Worm (Caenorhabditis elegans) whole organism, young adult: ENCODE measurements around the gene F44E5.1.

ENCODE experiments used
- B0035.1 ChIP-seq: sonication (generic microtip); optimal IDR thresholded peaks from 2 replicates; lab custom pipeline; 2016; ENCODE audit warnings: missing genetic modification characterization, mild to moderate bottlenecking, missing compliant biosample characterization, missing genotype, missing genetic modification reagents
- F57C9.4 ChIP-seq: sonication (generic microtip); optimal IDR thresholded peaks from 2 replicates; lab custom pipeline; 2017; ENCODE audit warnings: mild to moderate bottlenecking, missing genetic modification characterization, missing compliant biosample characterization
- K12H6.12 ChIP-seq: fragments of 200-800 bp; sonication (Bioruptor generic); optimal IDR thresholded peaks from 2 replicates; lab custom pipeline; 2018; ENCODE audit warnings: mild to moderate bottlenecking, missing genetic modification characterization, missing compliant biosample characterization
- T07F8.4 ChIP-seq: sonication (generic microtip); optimal IDR thresholded peaks from 2 replicates; lab custom pipeline; 2016; ENCODE audit warnings: mild to moderate bottlenecking, missing genetic modification characterization, moderate library complexity, missing compliant biosample characterization
- Y53G8AR.9 ChIP-seq: fragments of 200-800 bp; sonication (Bioruptor generic); conservative IDR thresholded peaks from 2 replicates; pipeline ENCODE4 v1.3.6; 2022; ENCODE audit warnings: missing genetic modification reagents, missing genetic modification characterization, missing compliant biosample characterization
- Y56A3A.18 ChIP-seq: fragments of 200-800 bp; sonication (Bioruptor generic); IDR thresholded peaks from 2 replicates; pipeline ENCODE4 v1.3.6; 2022; ENCODE audit warnings: missing genetic modification reagents, missing genetic modification characterization, missing compliant biosample characterization
- Y95B8A.8 ChIP-seq: fragments of 200-800 bp; sonication (Bioruptor generic); IDR thresholded peaks from 2 replicates; pipeline ENCODE4 v1.3.6; 2022; ENCODE audit warnings: missing genetic modification reagents, missing genetic modification characterization, missing compliant biosample characterization
- ama-1 ChIP-seq, 3 experiments: fragments of 150-350 bp in 1 of 3; sonication (generic microtip) in 2 of 3; optimal IDR thresholded peaks; 2 replicates each; lab custom pipeline; 2014 to 2018; ENCODE audit warnings: missing biosample characterization in 2 of 3, missing genetic modification characterization in 2 of 3, missing genetic modification reagents in 2 of 3
- aptf-2 ChIP-seq: fragments of 200-800 bp; sonication (Bioruptor generic); conservative IDR thresholded peaks from 2 replicates; pipeline ENCODE4 v1.3.6; 2022; ENCODE audit warnings: missing genetic modification reagents, missing genetic modification characterization, missing compliant biosample characterization
- atf-7 ChIP-seq: sonication (generic microtip); optimal IDR thresholded peaks from 2 replicates; lab custom pipeline; 2017; ENCODE audit warnings: mild to moderate bottlenecking, missing genetic modification characterization, missing compliant biosample characterization
- athp-1 ChIP-seq: sonication (generic microtip); optimal IDR thresholded peaks from 2 replicates; lab custom pipeline; 2017; ENCODE audit warnings: mild to moderate bottlenecking, missing genetic modification characterization, missing compliant biosample characterization
- attf-6 ChIP-seq: fragments of 200-800 bp; sonication (Bioruptor generic); IDR thresholded peaks from 2 replicates; pipeline ENCODE4 v1.3.6; 2022; ENCODE audit warnings: missing genetic modification reagents, missing genetic modification characterization, missing compliant biosample characterization
- bed-1 ChIP-seq: fragments of 200-800 bp; sonication (Bioruptor generic); IDR thresholded peaks from 2 replicates; pipeline ENCODE4 v1.3.6; 2022; ENCODE audit warnings: missing genetic modification reagents, missing genetic modification characterization, missing compliant biosample characterization
- cebp-2 ChIP-seq: fragments of 200-800 bp; sonication (Bioruptor generic); IDR thresholded peaks from 2 replicates; pipeline ENCODE4 v1.3.6; 2022; ENCODE audit warnings: missing genetic modification characterization, missing compliant biosample characterization
- chd-7 ChIP-seq: sonication (generic microtip); optimal IDR thresholded peaks from 2 replicates; lab custom pipeline; 2016; ENCODE audit warnings: mild to moderate bottlenecking, missing genetic modification characterization, moderate library complexity, missing compliant biosample characterization
- dpff-1 ChIP-seq: sonication (generic microtip); optimal IDR thresholded peaks from 2 replicates; lab custom pipeline; 2017; ENCODE audit warnings: mild to moderate bottlenecking, missing genetic modification characterization, missing compliant biosample characterization
- dpl-1 ChIP-seq: fragments of 150-350 bp; optimal IDR thresholded peaks from 2 replicates; lab custom pipeline; 2014; ENCODE audit warnings: missing biosample characterization, missing genetic modification reagents, missing genetic modification characterization
- ekl-4 ChIP-seq: fragments of 200-800 bp; sonication (Bioruptor generic); IDR thresholded peaks from 2 replicates; pipeline ENCODE4 v1.3.6; 2022; ENCODE audit warnings: missing genetic modification reagents, missing genetic modification characterization, missing compliant biosample characterization
- ets-4 ChIP-seq: fragments of 200-800 bp; sonication (Bioruptor generic); optimal IDR thresholded peaks from 2 replicates; lab custom pipeline; 2018; ENCODE audit warnings: mild to moderate bottlenecking, missing genetic modification characterization, missing compliant biosample characterization
- fkh-3 ChIP-seq: sonication (generic microtip); optimal IDR thresholded peaks from 2 replicates; lab custom pipeline; 2016; ENCODE audit warnings: mild to moderate bottlenecking, missing genetic modification characterization, missing compliant biosample characterization
- hlh-26 ChIP-seq: fragments of 200-800 bp; sonication (Bioruptor generic); conservative IDR thresholded peaks from 2 replicates; pipeline ENCODE4 v1.3.6; 2022; ENCODE audit warnings: missing genetic modification reagents, missing genetic modification characterization, missing compliant biosample characterization
- hmg-20 ChIP-seq: fragments of 200-800 bp; sonication (Bioruptor generic); IDR thresholded peaks from 2 replicates; pipeline ENCODE4 v1.3.6; 2022; ENCODE audit warnings: missing genetic modification reagents, missing genetic modification characterization, missing compliant biosample characterization
- hsf-1 ChIP-seq: fragments of 200-800 bp; sonication (Bioruptor generic); IDR thresholded peaks from 2 replicates; pipeline ENCODE4 v1.3.6; 2022; ENCODE audit warnings: missing genetic modification reagents, missing genetic modification characterization, missing compliant biosample characterization
- let-526 ChIP-seq: fragments of 200-800 bp; sonication (Bioruptor generic); IDR thresholded peaks from 2 replicates; pipeline ENCODE4 v1.3.6; 2022; ENCODE audit warnings: missing genetic modification reagents, missing genetic modification characterization, missing compliant biosample characterization
- let-607 ChIP-seq, 2 experiments: fragments of 200-800 bp in 1 of 2; sonication (Bioruptor generic) in 1 of 2; sonication (generic microtip) in 1 of 2; optimal IDR thresholded peaks; 2 replicates each; lab custom pipeline; 2016 to 2018; ENCODE audit warnings: mild to moderate bottlenecking in 2 of 2, missing compliant biosample characterization in 2 of 2, missing genetic modification characterization in 2 of 2, moderate library complexity in 2 of 2, missing genotype in 1 of 2
- lsl-1 ChIP-seq: fragments of 200-800 bp; sonication (Bioruptor generic); optimal IDR thresholded peaks from 2 replicates; lab custom pipeline; 2018; ENCODE audit warnings: mild to moderate bottlenecking, missing genetic modification characterization, moderate library complexity, missing compliant biosample characterization
- madf-3 ChIP-seq: fragments of 200-800 bp; sonication (Bioruptor generic); IDR thresholded peaks from 2 replicates; pipeline ENCODE4 v1.3.6; 2022; ENCODE audit warnings: missing genetic modification reagents, missing genetic modification characterization, missing compliant biosample characterization
- madf-6 ChIP-seq: fragments of 200-800 bp; sonication (Bioruptor generic); IDR thresholded peaks from 2 replicates; pipeline ENCODE4 v1.3.6; 2022; ENCODE audit warnings: missing genetic modification reagents, missing genetic modification characterization, missing compliant biosample characterization
- madf-8 ChIP-seq: fragments of 200-800 bp; sonication (Bioruptor generic); conservative IDR thresholded peaks from 2 replicates; pipeline ENCODE4 v1.3.6; 2022; ENCODE audit warnings: missing genetic modification reagents, missing genetic modification characterization, missing compliant biosample characterization
- mel-28 ChIP-seq: sonication (generic microtip); optimal IDR thresholded peaks from 2 replicates; lab custom pipeline; 2016; ENCODE audit warnings: borderline replicate concordance, mild to moderate bottlenecking, missing genetic modification characterization, missing compliant biosample characterization
- mxl-1 ChIP-seq: sonication (generic microtip); optimal IDR thresholded peaks from 2 replicates; lab custom pipeline; 2016; ENCODE audit warnings: missing genetic modification characterization, missing compliant biosample characterization
- nfya-1 ChIP-seq: sonication (generic microtip); optimal IDR thresholded peaks from 2 replicates; lab custom pipeline; 2017; ENCODE audit warnings: antibody characterized with exemption, missing compliant biosample characterization, missing genetic modification characterization, borderline replicate concordance; ENCODE audit not compliant: insufficient read depth
- nhr-179 ChIP-seq: sonication (generic microtip); optimal IDR thresholded peaks from 2 replicates; lab custom pipeline; 2016; ENCODE audit warnings: mild to moderate bottlenecking, missing genetic modification characterization, missing compliant biosample characterization
- rcor-1 ChIP-seq: fragments of 200-800 bp; sonication (Bioruptor generic); IDR thresholded peaks from 2 replicates; pipeline ENCODE4 v1.3.6; 2022; ENCODE audit warnings: missing genetic modification reagents, missing genetic modification characterization, missing compliant biosample characterization
- repo-1 ChIP-seq: sonication (generic microtip); optimal IDR thresholded peaks from 2 replicates; lab custom pipeline; 2017; ENCODE audit warnings: mild to moderate bottlenecking, missing genetic modification characterization, missing compliant biosample characterization
- snpc-3.4 ChIP-seq: sonication (generic microtip); optimal IDR thresholded peaks from 2 replicates; lab custom pipeline; 2017; ENCODE audit warnings: missing genetic modification characterization, mild to moderate bottlenecking, missing compliant biosample characterization, antibody characterized with exemption, moderate library complexity, missing genotype, missing genetic modification reagents
- snpc-4 ChIP-seq, 5 experiments: fragments of 150-350 bp in 1 of 5; sonication (generic microtip) in 4 of 5; optimal IDR thresholded peaks; 2 replicates each; lab custom pipeline; 2014 to 2018; ENCODE audit warnings: missing genetic modification characterization in 5 of 5, missing biosample characterization in 3 of 5, antibody characterized with exemption in 2 of 5, mild to moderate bottlenecking in 2 of 5, missing compliant biosample characterization in 2 of 5, missing genotype in 2 of 5, moderate library complexity in 2 of 5, missing genetic modification reagents in 1 of 5
- tbx-9 ChIP-seq: sonication (generic microtip); optimal IDR thresholded peaks from 2 replicates; lab custom pipeline; 2016; ENCODE audit warnings: borderline replicate concordance, missing genetic modification characterization, inconsistent platforms, missing compliant biosample characterization
- tlf-1 ChIP-seq: fragments of 200-800 bp; sonication (Bioruptor generic); optimal IDR thresholded peaks from 2 replicates; lab custom pipeline; 2018; ENCODE audit warnings: mild to moderate bottlenecking, missing genetic modification characterization, missing compliant biosample characterization
- unc-130 ChIP-seq: sonication (generic microtip); optimal IDR thresholded peaks from 2 replicates; lab custom pipeline; 2016; ENCODE audit warnings: missing genetic modification reagents, missing genetic modification characterization, missing compliant biosample characterization
- zfh-2 ChIP-seq: fragments of 200-800 bp; sonication (Bioruptor generic); conservative IDR thresholded peaks from 2 replicates; pipeline ENCODE4 v1.3.6; 2022; ENCODE audit warnings: missing genetic modification reagents, missing genetic modification characterization, missing compliant biosample characterization
- zim-3 ChIP-seq: sonication (generic microtip); optimal IDR thresholded peaks from 2 replicates; lab custom pipeline; 2017; ENCODE audit warnings: mild to moderate bottlenecking, missing genetic modification characterization, moderate library complexity, missing compliant biosample characterization
- ztf-22 ChIP-seq: fragments of 200-800 bp; sonication (Bioruptor generic); optimal IDR thresholded peaks from 2 replicates; lab custom pipeline; 2018; ENCODE audit warnings: mild to moderate bottlenecking, missing genetic modification characterization, moderate library complexity, missing compliant biosample characterization
- ztf-26 ChIP-seq: sonication (generic microtip); optimal IDR thresholded peaks from 2 replicates; lab custom pipeline; 2017; ENCODE audit warnings: missing genetic modification characterization, missing compliant biosample characterization
- ztf-3 ChIP-seq: fragments of 200-800 bp; sonication (Bioruptor generic); optimal IDR thresholded peaks from 2 replicates; lab custom pipeline; 2018; ENCODE audit warnings: mild to moderate bottlenecking, missing genetic modification characterization, missing compliant biosample characterization

The F44E5.1 gene

ce11 chrII:11759277-11759676, 15.1 kb downstream of the F44E5.1 start, which contains the start of the genes F44E5.4 and F44E5.5 (continued):
- TF ChIP-seq cebp-2 (GFP tag; lab: Robert Waterston, UW) (peak; percentile 100), F57C9.4 (peak; percentile 97), tbx-9 (tag; lab: Kevin White, UChicago) (peak; percentile 93), bed-1 (GFP tag; lab: Robert Waterston, UW) (peak; percentile 99), zim-3 (tag; lab: Kevin White, UChicago) (peak; percentile 99), ztf-22 (GFP tag; lab: Kevin White, UChicago) (peak; percentile 97)

ce11 chrII:11756684-11757107, 17.7 kb downstream of the F44E5.1 start:
- TF ChIP-seq mxl-1 (tag; lab: Kevin White, UChicago) = peak; percentile 47
- peak; percentile 45; the same call in 1 of the 2 replicates for TF ChIP-seq zfh-2 (GFP tag; lab: Robert Waterston, UW)
- TF ChIP-seq chd-7 (tag; lab: Kevin White, UChicago) = no peak
- 0 out of 2 replicates have a peak, but pooled peaks have one; percentile 14 for TF ChIP-seq hsf-1 (GFP tag; lab: Robert Waterston, UW)
- TF ChIP-seq atf-7 (tag; lab: Kevin White, UChicago) = no peak
- no peak for TF ChIP-seq rcor-1
- TF ChIP-seq nfya-1 = no peak
- no peak for TF ChIP-seq madf-3 (GFP tag; lab: Robert Waterston, UW)
- peak; percentile 33; the same call in 1 of the 2 replicates for TF ChIP-seq Y56A3A.18
- peak in 1 of 2 experiments; percentile 65 for TF ChIP-seq let-607 (tag; optimal IDR thresholded peaks at IDR 0.05; lab: Kevin White, UChicago)
- TF ChIP-seq K12H6.12 (tag; lab: Kevin White, UChicago) = peak; percentile 50
- TF ChIP-seq tlf-1 = peak; percentile 61
- TF ChIP-seq madf-6 = 0 out of 2 replicates have a peak, but pooled peaks have one; percentile 18
- TF ChIP-seq hmg-20 (GFP tag; lab: Robert Waterston, UW) = no peak
- TF ChIP-seq snpc-3.4 (tag; lab: Kevin White, UChicago) = peak; percentile 45
- TF ChIP-seq ztf-3 (GFP tag; lab: Kevin White, UChicago) = peak; percentile 49
- no peak for TF ChIP-seq nhr-179 (tag; lab: Kevin White, UChicago)
- TF ChIP-seq mel-28 (tag; lab: Kevin White, UChicago) = no peak
- no peak for TF ChIP-seq madf-8 (GFP tag; lab: Robert Waterston, UW)
- TF ChIP-seq ets-4 (GFP tag; lab: Kevin White, UChicago) = no peak
- no peak for TF ChIP-seq hlh-26 (GFP tag; lab: Robert Waterston, UW)
- TF ChIP-seq dpff-1 (tag; lab: Kevin White, UChicago) = no peak
- TF ChIP-seq fkh-3 (tag; lab: Kevin White, UChicago) = no peak
- peak; percentile 3 for TF ChIP-seq T07F8.4 (tag; lab: Kevin White, UChicago)
- no peak for TF ChIP-seq repo-1 (tag; lab: Kevin White, UChicago)
- TF ChIP-seq let-526 (GFP tag; lab: Robert Waterston, UW) = no peak
- peak; percentile 61 for TF ChIP-seq zim-3 (tag; lab: Kevin White, UChicago)
- no peak for TF ChIP-seq dpl-1
- 0 out of 2 replicates have a peak, but pooled peaks have one; percentile 38 for TF ChIP-seq ekl-4 (GFP tag; lab: Robert Waterston, UW)
- TF ChIP-seq ztf-26 (tag; lab: Kevin White, UChicago) = peak; percentile 75
- no peak for TF ChIP-seq unc-130 (GFP tag; lab: Kevin White, UChicago)
- TF ChIP-seq athp-1 (tag; lab: Kevin White, UChicago) = peak; percentile 33
- TF ChIP-seq aptf-2 (GFP tag; lab: Robert Waterston, UW) = no peak
- peak; percentile 45; the same call in 1 of the 2 replicates for TF ChIP-seq attf-6
- TF ChIP-seq Y53G8AR.9 (GFP tag; lab: Robert Waterston, UW) = 0 out of 2 replicates have a peak, but pooled peaks have one; percentile 74
- TF ChIP-seq B0035.1 (tag; lab: Kevin White, UChicago) = no peak
- peak; percentile 78 for TF ChIP-seq snpc-4 (GFP tag; optimal IDR thresholded peaks at IDR 0.05; lab: Kevin White, UChicago)
- peak; percentile 72 to 92 (median 90) for TF ChIP-seq snpc-4 (tag; optimal IDR thresholded peaks at IDR 0.05; lab: Kevin White, UChicago)
- TF ChIP-seq Y95B8A.8 (GFP tag; lab: Robert Waterston, UW) = no peak
- TF ChIP-seq lsl-1 (GFP tag; lab: Kevin White, UChicago) = peak; percentile 44
- peak; percentile 97 for TF ChIP-seq ama-1 (optimal IDR thresholded peaks at IDR 0.05; lab: Kevin White, UChicago)
- TF ChIP-seq ama-1 (GFP tag; optimal IDR thresholded peaks at IDR 0.05; lab: Kevin White, UChicago) = no peak
